Worm (Caenorhabditis elegans) whole organism, L2 larva: ENCODE data around the gene srh-63.

Experiments
- C34F6.9 ChIP-seq: fragments of 150-350 bp; optimal IDR thresholded peaks from 2 replicates; lab custom pipeline; 2014; ENCODE audit warnings: missing biosample characterization, missing genetic modification characterization
- R02D3.7 ChIP-seq: fragments of 150-350 bp; optimal IDR thresholded peaks from 2 replicates; lab custom pipeline; 2014; ENCODE audit warnings: missing biosample characterization, missing genetic modification characterization
- ZK546.5 ChIP-seq: sonication (generic microtip); optimal IDR thresholded peaks from 2 replicates; lab custom pipeline; 2017; ENCODE audit warnings: missing biosample characterization, missing genetic modification characterization
- alr-1 ChIP-seq: fragments of 150-350 bp; optimal IDR thresholded peaks from 2 replicates; lab custom pipeline; 2014; ENCODE audit warnings: missing biosample characterization, missing genetic modification characterization
- blmp-1 ChIP-seq: sonication (generic microtip); optimal IDR thresholded peaks from 2 replicates; lab custom pipeline; 2017; ENCODE audit warnings: missing genetic modification characterization, mild to moderate bottlenecking, missing compliant biosample characterization, antibody characterized with exemption, moderate library complexity; ENCODE audit not compliant: insufficient read depth
- ceh-16 ChIP-seq: fragments of 150-350 bp; optimal IDR thresholded peaks from 2 replicates; lab custom pipeline; 2014; ENCODE audit warnings: missing biosample characterization, missing genetic modification characterization
- ceh-82 ChIP-seq: fragments of 150-350 bp; optimal IDR thresholded peaks from 2 replicates; lab custom pipeline; 2014; ENCODE audit warnings: missing biosample characterization, missing genetic modification characterization
- crh-2 ChIP-seq: sonication (generic microtip); optimal IDR thresholded peaks from 2 replicates; lab custom pipeline; 2017; ENCODE audit warnings: missing biosample characterization, missing genetic modification characterization
- dmd-4 ChIP-seq: sonication (generic microtip); optimal IDR thresholded peaks from 2 replicates; lab custom pipeline; 2017; ENCODE audit warnings: missing biosample characterization, missing genetic modification characterization
- elt-1 ChIP-seq: fragments of 150-350 bp; optimal IDR thresholded peaks from 2 replicates; lab custom pipeline; 2014; ENCODE audit warnings: missing biosample characterization, missing genetic modification characterization
- fos-1 ChIP-seq: fragments of 150-350 bp; optimal IDR thresholded peaks from 2 replicates; lab custom pipeline; 2014; ENCODE audit warnings: missing biosample characterization, missing genetic modification characterization
- gmeb-1 ChIP-seq: fragments of 150-350 bp; optimal IDR thresholded peaks from 2 replicates; lab custom pipeline; 2014; ENCODE audit warnings: missing biosample characterization, missing genetic modification characterization
- lin-11 ChIP-seq: fragments of 150-350 bp; sonication (generic microtip); optimal IDR thresholded peaks from 2 replicates; lab custom pipeline; 2014; ENCODE audit warnings: missing biosample characterization, missing genetic modification characterization, inconsistent platforms, mixed read lengths
- lin-13 ChIP-seq: fragments of 150-350 bp; optimal IDR thresholded peaks from 2 replicates; lab custom pipeline; 2014; ENCODE audit warnings: missing biosample characterization, missing genetic modification reagents, missing genetic modification characterization
- mab-5 ChIP-seq: fragments of 150-350 bp; optimal IDR thresholded peaks from 2 replicates; lab custom pipeline; 2014; ENCODE audit warnings: missing biosample characterization, missing genetic modification characterization
- mbf-1 ChIP-seq: sonication (generic microtip); optimal IDR thresholded peaks from 2 replicates; lab custom pipeline; 2017; ENCODE audit warnings: missing biosample characterization, missing genetic modification characterization
- mdl-1 ChIP-seq, 2 experiments: fragments of 150-350 bp in 1 of 2; sonication (generic microtip) in 1 of 2; optimal IDR thresholded peaks; 2 replicates each; lab custom pipeline; 2017; ENCODE audit warnings: missing biosample characterization in 2 of 2, missing genetic modification characterization in 2 of 2
- nhr-11 ChIP-seq: fragments of 150-350 bp; optimal IDR thresholded peaks from 2 replicates; lab custom pipeline; 2014; ENCODE audit warnings: missing biosample characterization, missing genetic modification characterization
- nhr-12 ChIP-seq: fragments of 150-350 bp; optimal IDR thresholded peaks from 2 replicates; lab custom pipeline; 2014; ENCODE audit warnings: missing biosample characterization, missing genetic modification characterization
- nhr-129 ChIP-seq: fragments of 150-350 bp; optimal IDR thresholded peaks from 2 replicates; lab custom pipeline; 2014; ENCODE audit warnings: missing biosample characterization, missing genetic modification characterization
- nhr-21 ChIP-seq: fragments of 150-350 bp; optimal IDR thresholded peaks from 2 replicates; lab custom pipeline; 2014; ENCODE audit warnings: missing biosample characterization, missing genetic modification characterization
- nhr-23 ChIP-seq: fragments of 150-350 bp; optimal IDR thresholded peaks from 2 replicates; lab custom pipeline; 2014; ENCODE audit warnings: missing biosample characterization, missing genetic modification reagents, missing genetic modification characterization
- nhr-25 ChIP-seq: fragments of 150-350 bp; sonication (generic microtip); optimal IDR thresholded peaks from 3 replicates; lab custom pipeline; 2014; ENCODE audit warnings: missing biosample characterization, missing genetic modification characterization
- nhr-6 ChIP-seq: fragments of 150-350 bp; optimal IDR thresholded peaks from 2 replicates; lab custom pipeline; 2014; ENCODE audit warnings: missing biosample characterization, missing genetic modification characterization
- peb-1 ChIP-seq: fragments of 150-350 bp; optimal IDR thresholded peaks from 2 replicates; lab custom pipeline; 2014; ENCODE audit warnings: missing biosample characterization, missing genetic modification characterization
- skn-1 ChIP-seq: sonication (generic microtip); optimal IDR thresholded peaks from 2 replicates; lab custom pipeline; 2017; ENCODE audit warnings: missing biosample characterization, missing genetic modification characterization
- sma-9 ChIP-seq, 2 experiments: fragments of 150-350 bp in 1 of 2; sonication (generic microtip) in 1 of 2; optimal IDR thresholded peaks; 2 replicates each; lab custom pipeline; 2014 to 2016; ENCODE audit warnings: missing genetic modification characterization in 2 of 2, mild to moderate bottlenecking in 1 of 2, missing biosample characterization in 1 of 2, missing compliant biosample characterization in 1 of 2, missing genetic modification reagents in 1 of 2, moderate library complexity in 1 of 2
- snpc-4 ChIP-seq: fragments of 150-350 bp; optimal IDR thresholded peaks from 2 replicates; lab custom pipeline; 2014; ENCODE audit warnings: missing biosample characterization, missing genetic modification characterization
- unc-55 ChIP-seq: fragments of 150-350 bp; sonication (generic microtip); optimal IDR thresholded peaks from 3 replicates; lab custom pipeline; 2014; ENCODE audit warnings: missing biosample characterization, missing genetic modification reagents, missing genetic modification characterization
- ztf-1 ChIP-seq: fragments of 200-800 bp; sonication (Bioruptor generic); conservative IDR thresholded peaks from 2 replicates; pipeline ENCODE4 v1.3.6; 2022; ENCODE audit warnings: missing genetic modification characterization, missing compliant biosample characterization
- ztf-11 ChIP-seq: sonication (generic microtip); optimal IDR thresholded peaks from 2 replicates; lab custom pipeline; 2017; ENCODE audit warnings: missing biosample characterization, missing genetic modification characterization

Gene srh-63

DNA sequence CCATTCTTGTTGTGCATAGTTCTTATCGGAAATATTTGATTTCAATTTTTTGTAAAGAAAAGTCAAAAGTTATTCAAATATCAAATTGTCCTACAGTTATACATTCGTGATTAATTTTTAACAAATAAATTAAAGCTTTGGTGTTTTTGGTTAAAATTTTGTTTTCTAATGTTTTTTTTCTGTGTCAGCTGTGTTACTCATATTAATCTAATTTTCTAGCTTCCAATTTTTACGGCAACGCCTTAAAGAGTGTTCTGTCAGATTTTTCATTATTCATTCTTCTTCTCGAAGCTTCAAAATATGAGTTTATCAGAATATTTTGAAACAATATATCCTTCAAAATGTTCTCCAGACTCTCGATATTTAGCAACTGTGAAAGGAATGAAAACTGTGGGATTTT, at the start of gene srh-63:
Gene srh-63 (plus strand): TSS at position 301 of the 400 bp plus-strand sequence.
- TF ChIP-seq lin-11 (no peak), ztf-1 (GFP tag; lab: Robert Waterston, UW) (no peak), peb-1 (tag; lab: Kevin White, UChicago) (no peak), alr-1 (tag; lab: Kevin White, UChicago) (no peak), snpc-4 (no peak), mab-5 (no peak), dmd-4 (tag; lab: Kevin White, UChicago) (no peak), nhr-11 (tag; lab: Kevin White, UChicago) (no peak), sma-9 (GFP tag; optimal IDR thresholded peaks at IDR 0.05; lab: Kevin White, UChicago) (no peak), sma-9 (tag; optimal IDR thresholded peaks at IDR 0.05; lab: Kevin White, UChicago) (no peak), ceh-16 (tag; lab: Kevin White, UChicago) (no peak), blmp-1 (tag; lab: Kevin White, UChicago) (no peak), nhr-25 (tag; lab: Kevin White, UChicago) (no peak), elt-1 (tag; lab: Kevin White, UChicago) (no peak), ZK546.5 (tag; lab: Kevin White, UChicago) (no peak), mbf-1 (tag; lab: Kevin White, UChicago) (no peak), crh-2 (tag; lab: Kevin White, UChicago) (no peak), lin-13 (GFP tag; lab: Kevin White, UChicago) (no peak), ztf-11 (tag; lab: Kevin White, UChicago) (no peak), nhr-23 (tag; lab: Kevin White, UChicago) (no peak)

ce11 chrIV:14481984-14482383, 41.7 kb upstream of the srh-63 start, which contains the start of gene Y57G11A.4:
TSS of gene Y57G11A.4 (plus strand) at chrIV:14482284.
- TF ChIP-seq nhr-129 (tag; lab: Kevin White, UChicago) (no peak), nhr-25 (tag; lab: Kevin White, UChicago) (no peak), gmeb-1 (tag; lab: Kevin White, UChicago) (no peak), nhr-12 (tag; lab: Kevin White, UChicago) (no peak), nhr-21 (tag; lab: Kevin White, UChicago) (no peak), alr-1 (tag; lab: Kevin White, UChicago) (no peak), nhr-6 (tag; lab: Kevin White, UChicago) (no peak), sma-9 (GFP tag; optimal IDR thresholded peaks at IDR 0.05; lab: Kevin White, UChicago) (no peak), sma-9 (tag; optimal IDR thresholded peaks at IDR 0.05; lab: Kevin White, UChicago) (no peak), skn-1 (tag; lab: Kevin White, UChicago) (no peak)

ce11 chrIV:14483427-14483826, 40.2 kb upstream of the srh-63 start:
- TF ChIP-seq fos-1 (tag; lab: Kevin White, UChicago): peak; percentile 92
- no peak for TF ChIP-seq elt-1 (tag; lab: Kevin White, UChicago)
- TF ChIP-seq, all 48 proteins: peak for 1

ce11 chrIV:14491135-14491534, 32.5 kb upstream of the srh-63 start:
- TF ChIP-seq C34F6.9 (tag; lab: Kevin White, UChicago) (no peak), crh-2 (tag; lab: Kevin White, UChicago) (no peak), mdl-1 (tag; optimal IDR thresholded peaks at IDR 0.05; lab: Kevin White, UChicago) (no peak), skn-1 (tag; lab: Kevin White, UChicago) (no peak)

ce11 chrIV:14495474-14495873, 28.2 kb upstream of the srh-63 start:
- TF ChIP-seq ceh-82 (tag; lab: Kevin White, UChicago): no peak
- TF ChIP-seq R02D3.7 (tag; lab: Kevin White, UChicago): no peak
- no peak for TF ChIP-seq ztf-1 (GFP tag; lab: Robert Waterston, UW)

ce11 chrIV:14496494-14496893, 27.2 kb upstream of the srh-63 start:
- TF ChIP-seq elt-1 (tag; lab: Kevin White, UChicago) (no peak), unc-55 (GFP tag; lab: Kevin White, UChicago) (peak; percentile 1)
